Fruit fly (Drosophila melanogaster) whole organism: ENCODE results near the gene sog.

Experiments
- CG8478 ChIP-seq: fragments of >200 bp; optimal IDR thresholded peaks from 2 replicates; lab custom pipeline; 2018; ENCODE audit warnings: inconsistent platforms
- Dll ChIP-seq: fragments of >200 bp; optimal IDR thresholded peaks from 2 replicates; lab custom pipeline; 2017
- EcR ChIP-seq, 2 experiments: fragments of >200 bp; optimal IDR thresholded peaks; 2 replicates each; lab custom pipeline; 2017; ENCODE audit warnings: missing biosample characterization in 2 of 2, missing genetic modification characterization in 2 of 2, missing genetic modification reagents in 2 of 2
- pan ChIP-seq: fragments of >200 bp; optimal IDR thresholded peaks from 2 replicates; lab custom pipeline; 2017
- psq ChIP-seq: fragments of >200 bp; optimal IDR thresholded peaks from 2 replicates; lab custom pipeline; 2017
- usp ChIP-seq: fragments of >200 bp; optimal IDR thresholded peaks from 2 replicates; lab custom pipeline; 2017; ENCODE audit warnings: missing biosample characterization, missing genetic modification characterization, mixed read lengths

sog gene

dm6 chrX:15571939-15572338 is 61.3 kb downstream of the sog start, which contains the start of gene CG15643:
TSS of gene CG15643 (minus strand) at chrX:15572149.
- TF ChIP-seq usp (GFP tag; lab: Kevin White, UChicago) (no peak), psq (lab: Kevin White, UChicago) (no peak), pan (lab: Kevin White, UChicago) (no peak), EcR (GFP tag; optimal IDR thresholded peaks at IDR 0.05; lab: Kevin White, UChicago) (no peak), CG8478 (lab: Kevin White, UChicago) (no peak), Dll (lab: Kevin White, UChicago) (no peak)

- TF ChIP-seq psq (lab: Kevin White, UChicago) (no peak), Dll (lab: Kevin White, UChicago) (no peak), pan (lab: Kevin White, UChicago) (no peak), EcR (GFP tag; optimal IDR thresholded peaks at IDR 0.05; lab: Kevin White, UChicago) (no peak), usp (GFP tag; lab: Kevin White, UChicago) (no peak), CG8478 (lab: Kevin White, UChicago) (no peak)
These were observed 64.3 kb downstream of the sog start, which contains the start of gene CG7860 for dm6 chrX:15568983-15569370. TSS of gene CG7860 (plus strand) at chrX:15568993.

- TF ChIP-seq pan (lab: Kevin White, UChicago) (no peak), Dll (lab: Kevin White, UChicago) (no peak)
These were observed 64.8 kb downstream of the sog start for dm6 chrX:15568353-15568982.

dm6 chrX:15555945-15556344 is 77.3 kb downstream of the sog start, which contains the start of gene CG42300:
TSS of gene CG42300 (minus strand) at chrX:15556045.
- no peak for TF ChIP-seq psq (lab: Kevin White, UChicago)
- TF ChIP-seq usp (GFP tag; lab: Kevin White, UChicago) = no peak
- TF ChIP-seq EcR (GFP tag; optimal IDR thresholded peaks at IDR 0.05; lab: Kevin White, UChicago) = no peak
- no peak for TF ChIP-seq pan (lab: Kevin White, UChicago)
- no peak for TF ChIP-seq CG8478 (lab: Kevin White, UChicago)
- no peak for TF ChIP-seq Dll (lab: Kevin White, UChicago)

dm6 chrX:15554256-15554678 is 79.0 kb downstream of the sog start, which contains the start of gene Ac13E:
TSS of gene Ac13E (minus strand) at chrX:15554278.
- no peak for TF ChIP-seq EcR (GFP tag; optimal IDR thresholded peaks at IDR 0.05; lab: Kevin White, UChicago)
- no peak for TF ChIP-seq Dll (lab: Kevin White, UChicago)
- no peak for TF ChIP-seq CG8478 (lab: Kevin White, UChicago)
- TF ChIP-seq pan (lab: Kevin White, UChicago) = no peak
- TF ChIP-seq psq (lab: Kevin White, UChicago) = no peak
- no peak for TF ChIP-seq usp (GFP tag; lab: Kevin White, UChicago)
